Fruit fly (Drosophila melanogaster) whole organism, adult: ENCODE data around the gene CG12093.

ENCODE experiments used
- CG11617 ChIP-seq: fragments of 200-800 bp; sonication (Bioruptor generic); optimal IDR thresholded peaks from 2 replicates; lab custom pipeline; 2017; ENCODE audit warnings: mild to moderate bottlenecking, missing biosample characterization, missing genetic modification reagents, missing genetic modification characterization
- CG14711 ChIP-seq: fragments of 200-800 bp; sonication (Bioruptor generic); optimal IDR thresholded peaks from 2 replicates; lab custom pipeline; 2018; ENCODE audit warnings: missing biosample characterization, mild to moderate bottlenecking, missing genetic modification characterization, moderate library complexity
- Clk ChIP-seq: fragments of 200-800 bp; sonication (Bioruptor generic); optimal IDR thresholded peaks from 2 replicates; lab custom pipeline; 2017; ENCODE audit warnings: missing biosample characterization, missing genetic modification characterization
- Hr96 ChIP-seq: fragments of 200-800 bp; sonication (Bioruptor generic); optimal IDR thresholded peaks from 2 replicates; lab custom pipeline; 2016; ENCODE audit warnings: missing biosample characterization, missing genetic modification characterization
- Mnt ChIP-seq: fragments of 200-800 bp; sonication (Bioruptor generic); optimal IDR thresholded peaks from 2 replicates; lab custom pipeline; 2016; ENCODE audit warnings: missing biosample characterization, mild to moderate bottlenecking, missing genetic modification characterization
- bab1 ChIP-seq: fragments of 200-800 bp; sonication (Bioruptor generic); optimal IDR thresholded peaks from 3 replicates; lab custom pipeline; 2019; ENCODE audit warnings: missing biosample characterization, mild to moderate bottlenecking, missing genetic modification characterization, moderate library complexity
- cic ChIP-seq: fragments of 200-800 bp; sonication (Bioruptor generic); optimal IDR thresholded peaks from 2 replicates; lab custom pipeline; 2017; ENCODE audit warnings: missing biosample characterization, mild to moderate bottlenecking, missing genetic modification characterization, moderate library complexity
- cnc ChIP-seq, 2 experiments: fragments of >200 bp; optimal IDR thresholded peaks; 2 replicates each; lab custom pipeline; 2017
- ovo ChIP-seq: fragments of 200-800 bp; sonication (Bioruptor generic); optimal IDR thresholded peaks from 2 replicates; lab custom pipeline; 2016; ENCODE audit warnings: missing biosample characterization, missing genetic modification characterization

dm6 chr3L:2805956-2806527 lies 32.2 kb upstream of the CG12093 start:
- TF ChIP-seq Clk (GFP tag; lab: Kevin White, UChicago) (no peak), CG14711 (tag; lab: Kevin White, UChicago) (no peak), cnc (optimal IDR thresholded peaks at IDR 0.05; lab: Kevin White, UChicago) (no peak), CG11617 (no peak), ovo (GFP tag; lab: Kevin White, UChicago) (no peak), cic (no peak), bab1 (GFP tag; lab: Kevin White, UChicago) (peak; percentile 41), Mnt (no peak), Hr96 (GFP tag; lab: Kevin White, UChicago) (no peak)
